Worm (Caenorhabditis elegans) whole organism, midembryonic: ENCODE data around the gene Y48A6B.14.

ENCODE experiments used
- T22C8.4 ChIP-seq: fragments of 200-800 bp; sonication (Bioruptor generic); IDR thresholded peaks from 2 replicates; pipeline ENCODE4 v1.3.6; 2022; ENCODE audit warnings: missing genetic modification characterization, missing compliant biosample characterization
- flt-1 ChIP-seq: fragments of 200-800 bp; sonication (Bioruptor generic); IDR thresholded peaks from 2 replicates; pipeline ENCODE4 v1.3.6; 2022; ENCODE audit warnings: missing genetic modification characterization, missing compliant biosample characterization
- klf-2 ChIP-seq: fragments of 200-800 bp; sonication (Bioruptor generic); conservative IDR thresholded peaks from 2 replicates; pipeline ENCODE4 v1.3.6; 2022; ENCODE audit warnings: missing genetic modification reagents, missing genetic modification characterization, missing compliant biosample characterization
- med-1 ChIP-seq: sonication (generic microtip); optimal IDR thresholded peaks from 2 replicates; lab custom pipeline; 2017; ENCODE audit warnings: missing genetic modification characterization, mild to moderate bottlenecking, missing compliant biosample characterization, antibody characterized with exemption, missing genetic modification reagents; ENCODE audit not compliant: insufficient read depth
- ref-1 ChIP-seq: fragments of 200-800 bp; sonication (Bioruptor generic); conservative IDR thresholded peaks from 2 replicates; pipeline ENCODE4 v1.3.6; 2022; ENCODE audit warnings: missing genetic modification reagents, missing genetic modification characterization, missing compliant biosample characterization
- tab-1 ChIP-seq: fragments of 200-800 bp; sonication (Bioruptor generic); IDR thresholded peaks from 2 replicates; pipeline ENCODE4 v1.3.6; 2022; ENCODE audit warnings: missing genetic modification characterization, missing compliant biosample characterization
- ztf-29 ChIP-seq: fragments of 200-800 bp; sonication (Bioruptor generic); IDR thresholded peaks from 2 replicates; pipeline ENCODE4 v1.3.6; 2022; ENCODE audit warnings: missing genetic modification reagents, missing genetic modification characterization, missing compliant biosample characterization

DNA sequence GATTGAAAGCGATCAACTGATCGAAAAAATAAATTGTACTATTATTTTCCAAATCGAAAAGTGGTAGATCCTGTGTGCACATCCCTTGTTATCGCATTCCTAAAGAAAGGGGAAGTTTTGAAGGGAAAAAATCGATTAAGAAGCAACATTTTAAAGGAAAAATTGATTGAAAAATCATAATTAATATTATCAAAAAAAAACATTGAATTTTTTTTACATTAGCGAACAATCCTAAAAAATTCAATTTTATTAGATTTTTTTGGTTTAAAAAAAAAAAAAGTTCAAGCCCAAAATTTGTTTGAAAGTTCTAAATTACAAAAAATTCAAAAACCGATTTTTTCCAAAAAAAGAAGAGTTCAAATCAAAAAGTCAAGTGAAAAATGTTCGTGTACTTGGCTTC is 36.3 kb upstream of the Y48A6B.14 start, which contains the start of gene dmsr-5:
- TF ChIP-seq klf-2 (GFP tag; lab: Robert Waterston, UW): no peak
- TF ChIP-seq ref-1 (GFP tag; lab: Robert Waterston, UW): no peak
- TF ChIP-seq med-1 (GFP tag; lab: Kevin White, UChicago): no peak
- TF ChIP-seq T22C8.4: no peak
- no peak for TF ChIP-seq ztf-29
- no peak for TF ChIP-seq tab-1 (GFP tag; lab: Robert Waterston, UW)
- TF ChIP-seq flt-1 (GFP tag; lab: Robert Waterston, UW): no peak
